Fruit fly (Drosophila melanogaster) whole organism, prepupa: ENCODE results near the gene CG9503.

ENCODE experiments used
- CG10631 ChIP-seq: fragments of 200-800 bp; sonication (Bioruptor generic); optimal IDR thresholded peaks from 2 replicates; lab custom pipeline; 2016; ENCODE audit warnings: missing biosample characterization, missing genetic modification characterization
- CG11294 ChIP-seq: fragments of 200-800 bp; sonication (Bioruptor generic); IDR thresholded peaks from 2 replicates; pipeline ENCODE4 v1.3.6; 2022; ENCODE audit warnings: missing biosample characterization, missing genetic modification characterization
- CG11902 ChIP-seq: fragments of 200-800 bp; sonication (Bioruptor generic); optimal IDR thresholded peaks from 3 replicates; lab custom pipeline; 2016; ENCODE audit warnings: missing biosample characterization, missing genetic modification characterization
- CG15336 ChIP-seq: fragments of 200-800 bp; sonication (Bioruptor generic); IDR thresholded peaks from 2 replicates; pipeline ENCODE4 v1.3.6; 2022; ENCODE audit warnings: missing biosample characterization, missing genetic modification characterization
- CG16779 ChIP-seq: fragments of 200-800 bp; sonication (Bioruptor generic); optimal IDR thresholded peaks from 3 replicates; lab custom pipeline; 2017; ENCODE audit warnings: missing biosample characterization, mild to moderate bottlenecking, missing genetic modification characterization
- CG32006 ChIP-seq: fragments of 200-800 bp; sonication (Bioruptor generic); optimal IDR thresholded peaks from 3 replicates; lab custom pipeline; 2017; ENCODE audit warnings: missing biosample characterization, mild to moderate bottlenecking, missing genetic modification characterization
- CG4318 ChIP-seq: fragments of 200-800 bp; sonication (Bioruptor generic); optimal IDR thresholded peaks from 3 replicates; lab custom pipeline; 2017; ENCODE audit warnings: missing biosample characterization, mild to moderate bottlenecking, missing genetic modification characterization
- CG6163 ChIP-seq: fragments of 200-800 bp; sonication (Bioruptor generic); IDR thresholded peaks from 3 replicates; pipeline ENCODE4 v1.3.6; 2022; ENCODE audit warnings: missing biosample characterization, missing genetic modification characterization
- CG6276 ChIP-seq: fragments of 200-800 bp; sonication (Bioruptor generic); optimal IDR thresholded peaks from 2 replicates; lab custom pipeline; 2017; ENCODE audit warnings: missing biosample characterization, mild to moderate bottlenecking, missing genetic modification characterization
- CG6792 ChIP-seq: fragments of 200-800 bp; sonication (Bioruptor generic); optimal IDR thresholded peaks from 3 replicates; lab custom pipeline; 2016; ENCODE audit warnings: missing biosample characterization, missing genetic modification characterization
- CG6808 ChIP-seq: fragments of 200-800 bp; sonication (Bioruptor generic); optimal IDR thresholded peaks from 3 replicates; lab custom pipeline; 2017; ENCODE audit warnings: missing biosample characterization, missing genetic modification characterization, mild to moderate bottlenecking, moderate library complexity, missing genetic modification reagents
- CG6854 ChIP-seq: fragments of 200-800 bp; sonication (Bioruptor generic); optimal IDR thresholded peaks from 2 replicates; lab custom pipeline; 2017; ENCODE audit warnings: missing biosample characterization, mild to moderate bottlenecking, missing genetic modification characterization
- CG7368 ChIP-seq: fragments of 200-800 bp; sonication (Bioruptor generic); optimal IDR thresholded peaks from 3 replicates; lab custom pipeline; 2016; ENCODE audit warnings: missing biosample characterization, missing genetic modification characterization
- CG8119 ChIP-seq: fragments of 200-800 bp; sonication (Bioruptor generic); IDR thresholded peaks from 3 replicates; pipeline ENCODE4 v1.3.6; 2022; ENCODE audit warnings: missing biosample characterization, missing genetic modification characterization
- CG8319 ChIP-seq: fragments of 200-800 bp; sonication (Bioruptor generic); optimal IDR thresholded peaks from 3 replicates; lab custom pipeline; 2016; ENCODE audit warnings: missing biosample characterization, missing genetic modification characterization
- CG9139 ChIP-seq: fragments of 200-800 bp; sonication (Bioruptor generic); optimal IDR thresholded peaks from 3 replicates; lab custom pipeline; 2017; ENCODE audit warnings: missing biosample characterization, mild to moderate bottlenecking, missing genetic modification characterization
- Eip75B ChIP-seq: fragments of 200-800 bp; sonication (Bioruptor generic); optimal IDR thresholded peaks from 3 replicates; lab custom pipeline; 2016; ENCODE audit warnings: missing biosample characterization, missing genetic modification characterization
- Eip78C ChIP-seq: fragments of 200-800 bp; sonication (Bioruptor generic); peaks from one replicate; lab custom pipeline; 2016; ENCODE audit warnings: missing biosample characterization, missing genetic modification characterization
- Hr38 ChIP-seq: sonication (Bioruptor generic); optimal IDR thresholded peaks from 2 replicates; lab custom pipeline; 2016; ENCODE audit warnings: missing biosample characterization, missing genetic modification characterization
- Hr39 ChIP-seq: fragments of 200-800 bp; sonication (Bioruptor generic); optimal IDR thresholded peaks from 2 replicates; lab custom pipeline; 2016; ENCODE audit warnings: missing biosample characterization, missing genetic modification characterization
- Lpt ChIP-seq: fragments of 200-800 bp; sonication (Bioruptor generic); optimal IDR thresholded peaks from 3 replicates; lab custom pipeline; 2016; ENCODE audit warnings: missing biosample characterization, missing genetic modification characterization
- Met ChIP-seq: fragments of 200-800 bp; sonication (Bioruptor generic); optimal IDR thresholded peaks from 3 replicates; lab custom pipeline; 2016; ENCODE audit warnings: missing biosample characterization, missing genetic modification characterization
- Smox ChIP-seq: fragments of 200-800 bp; sonication (Bioruptor generic); optimal IDR thresholded peaks from 3 replicates; lab custom pipeline; 2016; ENCODE audit warnings: missing biosample characterization, missing genetic modification characterization
- Sox102F ChIP-seq: fragments of 200-800 bp; sonication (Bioruptor generic); optimal IDR thresholded peaks from 2 replicates; lab custom pipeline; 2016; ENCODE audit warnings: missing biosample characterization, mild to moderate bottlenecking, missing genetic modification characterization
- achi ChIP-seq: fragments of 200-800 bp; sonication (Bioruptor generic); optimal IDR thresholded peaks from 3 replicates; lab custom pipeline; 2016; ENCODE audit warnings: missing biosample characterization, missing genetic modification characterization
- acj6 ChIP-seq: fragments of 200-800 bp; sonication (Bioruptor generic); optimal IDR thresholded peaks from 3 replicates; lab custom pipeline; 2016; ENCODE audit warnings: missing biosample characterization, missing genetic modification characterization
- dac ChIP-seq: fragments of 200-800 bp; sonication (Bioruptor generic); optimal IDR thresholded peaks from 2 replicates; lab custom pipeline; 2017; ENCODE audit warnings: missing biosample characterization, mild to moderate bottlenecking, missing genetic modification characterization
- dsx ChIP-seq: fragments of 200-800 bp; optimal IDR thresholded peaks from 3 replicates; lab custom pipeline; 2019; ENCODE audit warnings: missing biosample characterization, mild to moderate bottlenecking, missing genetic modification characterization, moderate library complexity; ENCODE audit not compliant: poor library complexity, severe bottlenecking
- eg ChIP-seq: fragments of 200-800 bp; sonication (Bioruptor generic); IDR thresholded peaks from 3 replicates; pipeline ENCODE4 v1.3.6; 2022; ENCODE audit warnings: missing biosample characterization, missing genetic modification characterization
- esn ChIP-seq: fragments of 200-800 bp; sonication (Bioruptor generic); optimal IDR thresholded peaks from 2 replicates; lab custom pipeline; 2016; ENCODE audit warnings: missing biosample characterization, mild to moderate bottlenecking, missing genetic modification characterization, moderate library complexity
- fd85E ChIP-seq: fragments of 200-800 bp; sonication (Bioruptor generic); optimal IDR thresholded peaks from 3 replicates; lab custom pipeline; 2016; ENCODE audit warnings: missing biosample characterization, missing genetic modification characterization
- fkh ChIP-seq: fragments of 200-800 bp; sonication (Bioruptor generic); optimal IDR thresholded peaks from 3 replicates; lab custom pipeline; 2017; ENCODE audit warnings: missing biosample characterization, mild to moderate bottlenecking, missing genetic modification characterization, moderate library complexity
- net ChIP-seq: fragments of 200-800 bp; sonication (Bioruptor generic); optimal IDR thresholded peaks from 3 replicates; lab custom pipeline; 2016; ENCODE audit warnings: missing biosample characterization, missing genetic modification characterization
- salr ChIP-seq, 2 experiments: fragments of 200-800 bp; sonication (Bioruptor generic); optimal IDR thresholded peaks; 3 replicates each; lab custom pipeline; 2016 to 2018; ENCODE audit warnings: missing biosample characterization in 2 of 2, missing genetic modification characterization in 2 of 2, mild to moderate bottlenecking in 1 of 2
- svp ChIP-seq: fragments of 200-800 bp; sonication (Bioruptor generic); peaks from one replicate; lab custom pipeline; 2016; ENCODE audit warnings: missing biosample characterization, missing genetic modification characterization

The CG9503 gene

DNA sequence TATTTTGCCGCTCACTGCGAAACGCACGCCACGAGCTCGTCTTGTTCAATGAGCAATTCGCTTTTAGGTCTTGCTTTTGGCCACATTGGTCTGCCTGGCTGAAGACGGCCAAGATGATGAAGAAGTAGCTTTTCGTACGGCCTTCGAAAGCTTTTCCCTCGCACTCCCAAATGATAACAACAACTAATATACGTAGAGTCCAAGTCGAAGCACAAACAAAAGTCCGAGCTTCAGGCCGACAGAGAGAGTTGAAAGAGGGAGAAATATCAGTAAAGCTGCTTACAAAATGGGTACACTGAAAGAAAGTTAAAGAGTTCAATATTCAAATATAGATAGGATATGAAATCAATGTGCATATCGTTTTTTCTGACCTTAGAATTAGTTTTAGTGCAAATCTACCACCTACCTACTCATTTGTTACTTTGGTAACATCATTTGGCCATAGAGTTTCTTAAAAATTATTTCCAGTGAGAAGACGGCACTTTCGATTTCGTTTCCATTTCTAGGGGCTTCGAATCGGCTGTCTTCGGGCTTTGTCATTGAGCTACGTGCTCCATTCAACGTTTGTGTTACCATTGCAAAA, 40.7 kb downstream of the CG9503 start, which contains the start of the genes CG45064 and CG45065 (continued):
- TF ChIP-seq CG6854 (no peak), achi (GFP tag; lab: Kevin White, UChicago) (peak; percentile 84), CG32006 (peak; percentile 94), Lpt (GFP tag; lab: Kevin White, UChicago) (peak; percentile 91), CG4318 (peak; percentile 87), Smox (GFP tag; lab: Kevin White, UChicago) (peak; percentile 81), CG8319 (GFP tag; lab: Kevin White, UChicago) (peak; percentile 86), CG6808 (GFP tag; lab: Kevin White, UChicago) (peak; percentile 47), Met (GFP tag; lab: Kevin White, UChicago) (peak; percentile 89), CG15336 (GFP tag; lab: Robert Waterston, UW) (peak; percentile 93), fd85E (peak; percentile 64), dac (GFP tag; lab: Kevin White, UChicago) (peak; percentile 83), dsx (GFP tag; lab: Kevin White, UChicago) (peak; percentile 82), CG6163 (GFP tag; lab: Robert Waterston, UW) (peak; percentile 91), Sox102F (GFP tag; lab: Kevin White, UChicago) (peak; percentile 88), CG7368 (GFP tag; lab: Kevin White, UChicago) (peak; percentile 79)

DNA sequence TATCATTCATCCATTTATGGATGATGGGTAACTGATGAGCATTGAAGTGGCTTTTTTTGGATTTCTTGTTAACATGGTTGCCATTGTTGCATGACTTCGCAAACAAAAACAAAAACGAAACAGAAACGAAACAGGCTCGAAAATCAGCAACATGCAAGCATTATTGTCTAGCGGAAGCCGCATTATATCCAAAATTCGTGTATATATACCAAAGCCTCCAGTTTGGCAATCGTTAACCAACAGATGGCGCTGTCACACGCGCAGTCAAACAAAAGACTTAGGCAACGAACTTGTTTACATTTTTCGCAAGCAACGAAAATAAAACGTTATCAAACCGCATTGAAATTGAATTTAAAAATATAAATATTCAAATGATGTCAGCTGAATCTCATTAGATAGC, 44.4 kb downstream of the CG9503 start:
- TF ChIP-seq CG11294 (GFP tag; lab: Robert Waterston, UW) (no peak), CG10631 (GFP tag; lab: Kevin White, UChicago) (no peak), CG15336 (GFP tag; lab: Robert Waterston, UW) (no peak), CG6792 (no peak), svp (GFP tag; lab: Kevin White, UChicago) (no peak), eg (GFP tag; lab: Robert Waterston, UW) (no peak), CG11902 (GFP tag; lab: Kevin White, UChicago) (no peak), Eip75B (GFP tag; lab: Kevin White, UChicago) (no peak), CG6276 (GFP tag; lab: Kevin White, UChicago) (no peak), esn (no peak), CG4318 (no peak), net (GFP tag; lab: Kevin White, UChicago) (no peak), salr (GFP tag; optimal IDR thresholded peaks at IDR 0.05; lab: Kevin White, UChicago) (no peak), Eip78C (GFP tag; lab: Kevin White, UChicago) (no peak), CG7368 (GFP tag; lab: Kevin White, UChicago) (no peak), CG9139 (no peak)

- TF ChIP-seq CG4318 (no peak), CG10631 (GFP tag; lab: Kevin White, UChicago) (no peak), Eip78C (GFP tag; lab: Kevin White, UChicago) (peak; percentile 40), achi (GFP tag; lab: Kevin White, UChicago) (no peak), CG15336 (GFP tag; lab: Robert Waterston, UW) (0 out of 2 replicates have a peak, but pooled peaks have one; percentile 10), Hr38 (GFP tag; lab: Kevin White, UChicago) (no peak), Hr39 (GFP tag; lab: Kevin White, UChicago) (no peak), CG16779 (tag; lab: Kevin White, UChicago) (no peak), CG9139 (no peak), CG8119 (GFP tag; lab: Robert Waterston, UW) (no peak), acj6 (no peak), fkh (GFP tag; lab: Kevin White, UChicago) (no peak), CG6163 (GFP tag; lab: Robert Waterston, UW) (no peak)
Observed at dm6 chrX:14871028-14871427, 52.3 kb downstream of the CG9503 start, which contains the start of gene CG9518. CG9518 (minus strand) TSS chrX:14871181.
